Fruit fly (Drosophila melanogaster) whole organism, prepupa: Measurements from ENCODE around the gene Pgant5.

Source experiments
- CG10631 ChIP-seq: fragments of 200-800 bp; sonication (Bioruptor generic); optimal IDR thresholded peaks from 2 replicates; lab custom pipeline; 2016; ENCODE audit warnings: missing biosample characterization, missing genetic modification characterization
- CG10669 ChIP-seq: fragments of 200-800 bp; sonication (Bioruptor generic); optimal IDR thresholded peaks from 3 replicates; lab custom pipeline; 2018; ENCODE audit warnings: missing biosample characterization, mild to moderate bottlenecking, missing genetic modification characterization, moderate library complexity
- CG11762 ChIP-seq: fragments of 200-800 bp; sonication (Bioruptor generic); optimal IDR thresholded peaks from 3 replicates; lab custom pipeline; 2016; ENCODE audit warnings: missing biosample characterization, missing genetic modification characterization; ENCODE audit not compliant: insufficient read depth
- CG11902 ChIP-seq: fragments of 200-800 bp; sonication (Bioruptor generic); optimal IDR thresholded peaks from 3 replicates; lab custom pipeline; 2016; ENCODE audit warnings: missing biosample characterization, missing genetic modification characterization
- CG15336 ChIP-seq: fragments of 200-800 bp; sonication (Bioruptor generic); IDR thresholded peaks from 2 replicates; pipeline ENCODE4 v1.3.6; 2022; ENCODE audit warnings: missing biosample characterization, missing genetic modification characterization
- CG1621 ChIP-seq: fragments of 200-800 bp; sonication (Bioruptor generic); optimal IDR thresholded peaks from 3 replicates; lab custom pipeline; 2018; ENCODE audit warnings: missing biosample characterization, mild to moderate bottlenecking, missing genetic modification characterization
- CG16779 ChIP-seq: fragments of 200-800 bp; sonication (Bioruptor generic); optimal IDR thresholded peaks from 3 replicates; lab custom pipeline; 2017; ENCODE audit warnings: missing biosample characterization, mild to moderate bottlenecking, missing genetic modification characterization
- CG3032 ChIP-seq: fragments of 200-800 bp; optimal IDR thresholded peaks from 2 replicates; lab custom pipeline; 2019; ENCODE audit warnings: missing biosample characterization, mild to moderate bottlenecking, missing genetic modification characterization, moderate library complexity
- CG31627 ChIP-seq: fragments of 200-800 bp; sonication (Bioruptor generic); optimal IDR thresholded peaks from 3 replicates; lab custom pipeline; 2016; ENCODE audit warnings: missing biosample characterization, missing genetic modification characterization
- CG32006 ChIP-seq: fragments of 200-800 bp; sonication (Bioruptor generic); optimal IDR thresholded peaks from 3 replicates; lab custom pipeline; 2017; ENCODE audit warnings: missing biosample characterization, mild to moderate bottlenecking, missing genetic modification characterization
- CG34406 ChIP-seq: fragments of 200-800 bp; sonication (Bioruptor generic); optimal IDR thresholded peaks from 3 replicates; lab custom pipeline; 2016; ENCODE audit warnings: missing biosample characterization, missing genetic modification characterization
- CG3919 ChIP-seq: fragments of 200-800 bp; sonication (Bioruptor generic); optimal IDR thresholded peaks from 3 replicates; lab custom pipeline; 2016; ENCODE audit warnings: missing biosample characterization, missing genetic modification characterization
- CG6163 ChIP-seq: fragments of 200-800 bp; sonication (Bioruptor generic); IDR thresholded peaks from 3 replicates; pipeline ENCODE4 v1.3.6; 2022; ENCODE audit warnings: missing biosample characterization, missing genetic modification characterization
- CG6276 ChIP-seq: fragments of 200-800 bp; sonication (Bioruptor generic); optimal IDR thresholded peaks from 2 replicates; lab custom pipeline; 2017; ENCODE audit warnings: missing biosample characterization, mild to moderate bottlenecking, missing genetic modification characterization
- CG6792 ChIP-seq: fragments of 200-800 bp; sonication (Bioruptor generic); optimal IDR thresholded peaks from 3 replicates; lab custom pipeline; 2016; ENCODE audit warnings: missing biosample characterization, missing genetic modification characterization
- CG6808 ChIP-seq: fragments of 200-800 bp; sonication (Bioruptor generic); optimal IDR thresholded peaks from 3 replicates; lab custom pipeline; 2017; ENCODE audit warnings: missing biosample characterization, missing genetic modification characterization, mild to moderate bottlenecking, moderate library complexity, missing genetic modification reagents
- CG7368 ChIP-seq: fragments of 200-800 bp; sonication (Bioruptor generic); optimal IDR thresholded peaks from 3 replicates; lab custom pipeline; 2016; ENCODE audit warnings: missing biosample characterization, missing genetic modification characterization
- CG8119 ChIP-seq: fragments of 200-800 bp; sonication (Bioruptor generic); IDR thresholded peaks from 3 replicates; pipeline ENCODE4 v1.3.6; 2022; ENCODE audit warnings: missing biosample characterization, missing genetic modification characterization
- CG8319 ChIP-seq: fragments of 200-800 bp; sonication (Bioruptor generic); optimal IDR thresholded peaks from 3 replicates; lab custom pipeline; 2016; ENCODE audit warnings: missing biosample characterization, missing genetic modification characterization
- CG8632 ChIP-seq: fragments of 200-800 bp; sonication (Bioruptor generic); optimal IDR thresholded peaks from 3 replicates; lab custom pipeline; 2016; ENCODE audit warnings: missing biosample characterization, missing genetic modification characterization
- CG9139 ChIP-seq: fragments of 200-800 bp; sonication (Bioruptor generic); optimal IDR thresholded peaks from 3 replicates; lab custom pipeline; 2017; ENCODE audit warnings: missing biosample characterization, mild to moderate bottlenecking, missing genetic modification characterization
- Eip75B ChIP-seq: fragments of 200-800 bp; sonication (Bioruptor generic); optimal IDR thresholded peaks from 3 replicates; lab custom pipeline; 2016; ENCODE audit warnings: missing biosample characterization, missing genetic modification characterization
- Eip93F ChIP-seq: fragments of 200-800 bp; sonication (Bioruptor generic); optimal IDR thresholded peaks from 2 replicates; lab custom pipeline; 2016; ENCODE audit warnings: missing biosample characterization, mild to moderate bottlenecking, missing genetic modification characterization
- Ets21C ChIP-seq: fragments of 200-800 bp; sonication (Bioruptor generic); optimal IDR thresholded peaks from 3 replicates; lab custom pipeline; 2016; ENCODE audit warnings: missing biosample characterization, missing genetic modification characterization
- Ets96B ChIP-seq: fragments of 200-800 bp; optimal IDR thresholded peaks from 2 replicates; lab custom pipeline; 2019; ENCODE audit warnings: missing biosample characterization, mild to moderate bottlenecking, missing genetic modification characterization, moderate library complexity
- Gug ChIP-seq: fragments of 200-800 bp; sonication (Bioruptor generic); IDR thresholded peaks from 2 replicates; pipeline ENCODE4 v1.3.6; 2022; ENCODE audit warnings: missing biosample characterization, missing genetic modification characterization
- Hr38 ChIP-seq: sonication (Bioruptor generic); optimal IDR thresholded peaks from 2 replicates; lab custom pipeline; 2016; ENCODE audit warnings: missing biosample characterization, missing genetic modification characterization
- Hr39 ChIP-seq: fragments of 200-800 bp; sonication (Bioruptor generic); optimal IDR thresholded peaks from 2 replicates; lab custom pipeline; 2016; ENCODE audit warnings: missing biosample characterization, missing genetic modification characterization
- Hr4 ChIP-seq: fragments of 200-800 bp; sonication (Bioruptor generic); optimal IDR thresholded peaks from 3 replicates; lab custom pipeline; 2016; ENCODE audit warnings: missing biosample characterization, missing genetic modification characterization
- Lpt ChIP-seq: fragments of 200-800 bp; sonication (Bioruptor generic); optimal IDR thresholded peaks from 3 replicates; lab custom pipeline; 2016; ENCODE audit warnings: missing biosample characterization, missing genetic modification characterization
- Met ChIP-seq: fragments of 200-800 bp; sonication (Bioruptor generic); optimal IDR thresholded peaks from 3 replicates; lab custom pipeline; 2016; ENCODE audit warnings: missing biosample characterization, missing genetic modification characterization
- OdsH ChIP-seq: fragments of 200-800 bp; sonication (Bioruptor generic); optimal IDR thresholded peaks from 3 replicates; lab custom pipeline; 2016; ENCODE audit warnings: missing biosample characterization, missing genetic modification characterization
- Smox ChIP-seq: fragments of 200-800 bp; sonication (Bioruptor generic); optimal IDR thresholded peaks from 3 replicates; lab custom pipeline; 2016; ENCODE audit warnings: missing biosample characterization, missing genetic modification characterization
- Sox102F ChIP-seq: fragments of 200-800 bp; sonication (Bioruptor generic); optimal IDR thresholded peaks from 2 replicates; lab custom pipeline; 2016; ENCODE audit warnings: missing biosample characterization, mild to moderate bottlenecking, missing genetic modification characterization
- Sox14 ChIP-seq: fragments of 200-800 bp; sonication (Bioruptor generic); optimal IDR thresholded peaks from 3 replicates; lab custom pipeline; 2016; ENCODE audit warnings: missing biosample characterization, missing genetic modification characterization
- achi ChIP-seq: fragments of 200-800 bp; sonication (Bioruptor generic); optimal IDR thresholded peaks from 3 replicates; lab custom pipeline; 2016; ENCODE audit warnings: missing biosample characterization, missing genetic modification characterization
- acj6 ChIP-seq: fragments of 200-800 bp; sonication (Bioruptor generic); optimal IDR thresholded peaks from 3 replicates; lab custom pipeline; 2016; ENCODE audit warnings: missing biosample characterization, missing genetic modification characterization
- cyc ChIP-seq: fragments of 200-800 bp; sonication (Bioruptor generic); optimal IDR thresholded peaks from 3 replicates; lab custom pipeline; 2016; ENCODE audit warnings: missing biosample characterization, missing genetic modification characterization
- dac ChIP-seq: fragments of 200-800 bp; sonication (Bioruptor generic); optimal IDR thresholded peaks from 2 replicates; lab custom pipeline; 2017; ENCODE audit warnings: missing biosample characterization, mild to moderate bottlenecking, missing genetic modification characterization
- dsx ChIP-seq: fragments of 200-800 bp; optimal IDR thresholded peaks from 3 replicates; lab custom pipeline; 2019; ENCODE audit warnings: missing biosample characterization, mild to moderate bottlenecking, missing genetic modification characterization, moderate library complexity; ENCODE audit not compliant: poor library complexity, severe bottlenecking
- eg ChIP-seq: fragments of 200-800 bp; sonication (Bioruptor generic); IDR thresholded peaks from 3 replicates; pipeline ENCODE4 v1.3.6; 2022; ENCODE audit warnings: missing biosample characterization, missing genetic modification characterization
- esn ChIP-seq: fragments of 200-800 bp; sonication (Bioruptor generic); optimal IDR thresholded peaks from 2 replicates; lab custom pipeline; 2016; ENCODE audit warnings: missing biosample characterization, mild to moderate bottlenecking, missing genetic modification characterization, moderate library complexity
- fkh ChIP-seq: fragments of 200-800 bp; sonication (Bioruptor generic); optimal IDR thresholded peaks from 3 replicates; lab custom pipeline; 2017; ENCODE audit warnings: missing biosample characterization, mild to moderate bottlenecking, missing genetic modification characterization, moderate library complexity
- lz ChIP-seq: fragments of 200-800 bp; sonication (Bioruptor generic); optimal IDR thresholded peaks from 3 replicates; lab custom pipeline; 2016; ENCODE audit warnings: missing biosample characterization, missing genetic modification characterization
- net ChIP-seq: fragments of 200-800 bp; sonication (Bioruptor generic); optimal IDR thresholded peaks from 3 replicates; lab custom pipeline; 2016; ENCODE audit warnings: missing biosample characterization, missing genetic modification characterization
- pdm3 ChIP-seq: fragments of 200-800 bp; sonication (Bioruptor generic); optimal IDR thresholded peaks from 3 replicates; lab custom pipeline; 2016; ENCODE audit warnings: missing biosample characterization, missing genetic modification characterization
- salr ChIP-seq, 2 experiments: fragments of 200-800 bp; sonication (Bioruptor generic); optimal IDR thresholded peaks; 3 replicates each; lab custom pipeline; 2016 to 2018; ENCODE audit warnings: missing biosample characterization in 2 of 2, missing genetic modification characterization in 2 of 2, mild to moderate bottlenecking in 1 of 2
- spab ChIP-seq: fragments of 200-800 bp; sonication (Bioruptor generic); optimal IDR thresholded peaks from 2 replicates; lab custom pipeline; 2017; ENCODE audit warnings: missing biosample characterization, mild to moderate bottlenecking, missing genetic modification characterization, missing genetic modification reagents
- ss ChIP-seq, 2 experiments: fragments of 200-800 bp; sonication (Bioruptor generic); optimal IDR thresholded peaks; 2 replicates in 1 of 2; 3 replicates in 1 of 2; lab custom pipeline; 2017 to 2018; ENCODE audit warnings: mild to moderate bottlenecking in 2 of 2, missing biosample characterization in 2 of 2, missing genetic modification characterization in 2 of 2, moderate library complexity in 1 of 2
- svp ChIP-seq: fragments of 200-800 bp; sonication (Bioruptor generic); peaks from one replicate; lab custom pipeline; 2016; ENCODE audit warnings: missing biosample characterization, missing genetic modification characterization
- topi ChIP-seq: fragments of 200-800 bp; sonication (Bioruptor generic); optimal IDR thresholded peaks from 3 replicates; lab custom pipeline; 2016; ENCODE audit warnings: missing biosample characterization, missing genetic modification characterization

Pgant5 gene

DNA sequence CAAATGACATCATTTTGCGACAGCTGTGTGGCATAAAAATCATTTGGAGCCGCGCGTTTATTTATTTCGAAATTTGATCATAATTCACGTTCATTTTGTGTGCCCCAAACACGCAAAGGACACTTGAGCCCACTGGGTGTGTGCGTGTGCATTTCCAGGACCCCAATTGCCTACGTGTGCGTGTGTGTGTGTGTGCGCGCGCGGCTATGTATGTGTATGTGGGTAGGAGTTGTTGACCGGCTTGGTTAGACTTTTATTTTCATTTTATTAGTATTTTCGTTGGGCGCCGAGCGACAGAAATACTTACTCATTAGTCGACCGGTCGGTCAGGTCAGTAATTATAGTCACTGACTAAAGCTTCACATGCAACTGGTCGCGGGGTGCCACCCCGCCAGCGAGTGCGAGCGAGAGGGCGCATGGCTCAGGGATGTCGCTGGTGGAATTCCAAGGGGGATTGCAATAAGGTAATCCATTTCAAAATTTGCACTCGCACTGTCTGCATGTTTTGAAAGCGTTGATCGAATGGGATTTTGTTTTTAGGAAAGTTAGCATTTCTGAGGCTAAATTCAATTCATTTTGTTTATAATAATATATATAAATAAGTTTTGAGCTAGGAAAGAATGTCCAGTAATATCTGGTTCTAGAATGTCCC is 49.8 kb downstream of the Pgant5 start:
- TF ChIP-seq pdm3 = peak; percentile 80
- TF ChIP-seq CG3919 = peak; percentile 69
- TF ChIP-seq lz (GFP tag; lab: Kevin White, UChicago) = peak; percentile 68
- peak; percentile 85 for TF ChIP-seq svp (GFP tag; lab: Kevin White, UChicago)
- TF ChIP-seq CG15336 (GFP tag; lab: Robert Waterston, UW) = peak; percentile 67
- peak; percentile 53 for TF ChIP-seq Eip75B (GFP tag; lab: Kevin White, UChicago)
- peak; percentile 10 for TF ChIP-seq Eip93F
- peak; percentile 56 for TF ChIP-seq CG34406 (GFP tag; lab: Kevin White, UChicago)
- peak; percentile 56 for TF ChIP-seq cyc (GFP tag; lab: Kevin White, UChicago)
- peak; percentile 61 for TF ChIP-seq Smox (GFP tag; lab: Kevin White, UChicago)
- TF ChIP-seq CG1621 (tag; lab: Kevin White, UChicago) = peak; percentile 49
- TF ChIP-seq CG6276 (GFP tag; lab: Kevin White, UChicago) = peak; percentile 72
- TF ChIP-seq CG8319 (GFP tag; lab: Kevin White, UChicago) = peak; percentile 28
- TF ChIP-seq Gug (GFP tag; lab: Robert Waterston, UW) = peak; percentile 57
- peak; percentile 45 to 52 for TF ChIP-seq salr (GFP tag; optimal IDR thresholded peaks at IDR 0.05; lab: Kevin White, UChicago)
- TF ChIP-seq CG31627 (GFP tag; lab: Kevin White, UChicago) = peak; percentile 73
- peak; percentile 61 for TF ChIP-seq Sox14
- peak; percentile 66 for TF ChIP-seq CG10669 (GFP tag; lab: Kevin White, UChicago)
- peak; percentile 45 for TF ChIP-seq CG11902 (GFP tag; lab: Kevin White, UChicago)
- peak; percentile 45 for TF ChIP-seq CG8632 (GFP tag; lab: Kevin White, UChicago)
- peak; percentile 47 for TF ChIP-seq dsx (GFP tag; lab: Kevin White, UChicago)
- peak; percentile 62 for TF ChIP-seq topi (GFP tag; lab: Kevin White, UChicago)
- TF ChIP-seq CG3032 (tag; lab: Kevin White, UChicago) = peak; percentile 59
- peak; percentile 63 for TF ChIP-seq CG16779 (tag; lab: Kevin White, UChicago)
- peak; percentile 57 for TF ChIP-seq Ets96B (tag; lab: Kevin White, UChicago)
- peak; percentile 84 for TF ChIP-seq eg (GFP tag; lab: Robert Waterston, UW)
- peak; percentile 52 for TF ChIP-seq CG7368 (GFP tag; lab: Kevin White, UChicago)
- peak; percentile 70 for TF ChIP-seq Sox102F (GFP tag; lab: Kevin White, UChicago)
- TF ChIP-seq OdsH (GFP tag; lab: Kevin White, UChicago) = peak; percentile 85
- TF ChIP-seq CG32006 (GFP tag; lab: Kevin White, UChicago) = peak; percentile 87
- peak; percentile 79 for TF ChIP-seq Hr4 (GFP tag; lab: Kevin White, UChicago)
- no peak for TF ChIP-seq fkh (GFP tag; lab: Kevin White, UChicago)
- TF ChIP-seq CG6792 = peak; percentile 53
- TF ChIP-seq CG8119 (GFP tag; lab: Robert Waterston, UW) = peak; percentile 74
- no peak for TF ChIP-seq Hr38 (GFP tag; lab: Kevin White, UChicago)
- TF ChIP-seq achi (GFP tag; lab: Kevin White, UChicago) = peak; percentile 72
- peak; percentile 79 for TF ChIP-seq CG10631
- peak; percentile 72 for TF ChIP-seq Hr39
- TF ChIP-seq esn (GFP tag; lab: Kevin White, UChicago) = peak; percentile 70
- peak; percentile 68 for TF ChIP-seq net
- peak; percentile 50 for TF ChIP-seq spab (GFP tag; lab: Kevin White, UChicago)
- TF ChIP-seq CG6808 (GFP tag; lab: Kevin White, UChicago) = peak; percentile 61
- peak; percentile 50 for TF ChIP-seq Met
- TF ChIP-seq acj6 (GFP tag; lab: Kevin White, UChicago) = peak; percentile 77
- peak; percentile 62 for TF ChIP-seq Ets21C (GFP tag; lab: Kevin White, UChicago)
- peak; percentile 86 for TF ChIP-seq CG6163 (GFP tag; lab: Robert Waterston, UW)
- TF ChIP-seq Lpt (GFP tag; lab: Kevin White, UChicago) = peak; percentile 78
- no peak for TF ChIP-seq CG9139
- TF ChIP-seq CG11762 (GFP tag; lab: Kevin White, UChicago) = peak; percentile 30
- peak; percentile 75 for TF ChIP-seq dac (GFP tag; lab: Kevin White, UChicago)
- peak; percentile 25 to 27 for TF ChIP-seq ss (GFP tag; optimal IDR thresholded peaks at IDR 0.05; lab: Kevin White, UChicago)
